Worm (Caenorhabditis elegans) whole organism, young adult: ENCODE data around the gene C13A10.1.
A peak's percentile ranks its signal among the peaks of the same experiment; 100 is the strongest.

Experiments
- B0336.3 ChIP-seq: fragments of 200-800 bp; sonication (Bioruptor generic); IDR thresholded peaks from 2 replicates; pipeline ENCODE4 v1.3.6; 2022; ENCODE audit warnings: missing genetic modification characterization, missing compliant biosample characterization
- C06A6.2 ChIP-seq: fragments of 200-800 bp; sonication (Bioruptor generic); conservative IDR thresholded peaks from 2 replicates; pipeline ENCODE4 v1.3.6; 2022; ENCODE audit warnings: missing genetic modification characterization, missing compliant biosample characterization
- C17E4.6 ChIP-seq: fragments of 200-800 bp; sonication (Bioruptor generic); IDR thresholded peaks from 2 replicates; pipeline ENCODE4 v1.3.6; 2022; ENCODE audit warnings: missing genetic modification reagents, missing genetic modification characterization, missing compliant biosample characterization
- D2030.7 ChIP-seq: fragments of 200-800 bp; sonication (Bioruptor generic); IDR thresholded peaks from 2 replicates; pipeline ENCODE4 v1.3.6; 2022; ENCODE audit warnings: missing genetic modification reagents, missing genetic modification characterization, missing compliant biosample characterization
- F10E7.11 ChIP-seq: sonication (generic microtip); optimal IDR thresholded peaks from 2 replicates; lab custom pipeline; 2017; ENCODE audit warnings: mild to moderate bottlenecking, missing genetic modification characterization, moderate library complexity, missing compliant biosample characterization
- F22D6.2 ChIP-seq: sonication (generic microtip); optimal IDR thresholded peaks from 2 replicates; lab custom pipeline; 2016; ENCODE audit warnings: mild to moderate bottlenecking, missing genetic modification characterization, missing compliant biosample characterization
- F39B2.1 ChIP-seq: fragments of 200-800 bp; sonication (Bioruptor generic); IDR thresholded peaks from 2 replicates; pipeline ENCODE4 v1.3.6; 2022; ENCODE audit warnings: missing genetic modification reagents, missing genetic modification characterization, missing compliant biosample characterization
- F49E8.2 ChIP-seq: sonication (generic microtip); optimal IDR thresholded peaks from 3 replicates; lab custom pipeline; 2017; ENCODE audit warnings: missing genetic modification characterization, mild to moderate bottlenecking, missing compliant biosample characterization, antibody characterized with exemption, moderate library complexity; ENCODE audit not compliant: insufficient read depth
- F55B11.4 ChIP-seq: sonication (generic microtip); optimal IDR thresholded peaks from 2 replicates; lab custom pipeline; 2016; ENCODE audit warnings: missing compliant biosample characterization, missing genetic modification characterization, borderline replicate concordance; ENCODE audit not compliant: insufficient read depth
- K11D2.4 ChIP-seq: fragments of 200-800 bp; sonication (Bioruptor generic); IDR thresholded peaks from 2 replicates; pipeline ENCODE4 v1.3.6; 2022; ENCODE audit warnings: missing genetic modification reagents, missing genetic modification characterization, missing compliant biosample characterization
- K12H6.12 ChIP-seq: fragments of 200-800 bp; sonication (Bioruptor generic); optimal IDR thresholded peaks from 2 replicates; lab custom pipeline; 2018; ENCODE audit warnings: mild to moderate bottlenecking, missing genetic modification characterization, missing compliant biosample characterization
- T26A5.8 ChIP-seq: sonication (generic microtip); optimal IDR thresholded peaks from 2 replicates; lab custom pipeline; 2016; ENCODE audit warnings: missing genetic modification characterization, missing compliant biosample characterization
- Y79H2A.3 ChIP-seq: fragments of 200-800 bp; sonication (Bioruptor generic); conservative IDR thresholded peaks from 2 replicates; pipeline ENCODE4 v1.3.6; 2022; ENCODE audit warnings: missing genetic modification reagents, missing genetic modification characterization, missing compliant biosample characterization
- Y95B8A.8 ChIP-seq: fragments of 200-800 bp; sonication (Bioruptor generic); IDR thresholded peaks from 2 replicates; pipeline ENCODE4 v1.3.6; 2022; ENCODE audit warnings: missing genetic modification reagents, missing genetic modification characterization, missing compliant biosample characterization
- aptf-2 ChIP-seq: fragments of 200-800 bp; sonication (Bioruptor generic); conservative IDR thresholded peaks from 2 replicates; pipeline ENCODE4 v1.3.6; 2022; ENCODE audit warnings: missing genetic modification reagents, missing genetic modification characterization, missing compliant biosample characterization
- aptf-3 ChIP-seq: fragments of 200-800 bp; sonication (Bioruptor generic); IDR thresholded peaks from 2 replicates; pipeline ENCODE4 v1.3.6; 2022; ENCODE audit warnings: missing genetic modification characterization, missing compliant biosample characterization
- atf-7 ChIP-seq: sonication (generic microtip); optimal IDR thresholded peaks from 2 replicates; lab custom pipeline; 2017; ENCODE audit warnings: mild to moderate bottlenecking, missing genetic modification characterization, missing compliant biosample characterization
- athp-1 ChIP-seq: sonication (generic microtip); optimal IDR thresholded peaks from 2 replicates; lab custom pipeline; 2017; ENCODE audit warnings: mild to moderate bottlenecking, missing genetic modification characterization, missing compliant biosample characterization
- bed-1 ChIP-seq: fragments of 200-800 bp; sonication (Bioruptor generic); IDR thresholded peaks from 2 replicates; pipeline ENCODE4 v1.3.6; 2022; ENCODE audit warnings: missing genetic modification reagents, missing genetic modification characterization, missing compliant biosample characterization
- bed-2 ChIP-seq: fragments of 200-800 bp; sonication (Bioruptor generic); IDR thresholded peaks from 2 replicates; pipeline ENCODE4 v1.3.6; 2022; ENCODE audit warnings: missing genetic modification reagents, missing genetic modification characterization, missing compliant biosample characterization
- ceh-27 ChIP-seq: fragments of 200-800 bp; sonication (Bioruptor generic); optimal IDR thresholded peaks from 2 replicates; lab custom pipeline; 2018; ENCODE audit warnings: mild to moderate bottlenecking, missing genetic modification characterization, moderate library complexity, missing compliant biosample characterization
- ceh-91 ChIP-seq: fragments of 200-800 bp; sonication (Bioruptor generic); IDR thresholded peaks from 2 replicates; pipeline ENCODE4 v1.3.6; 2022; ENCODE audit warnings: missing genetic modification reagents, missing genetic modification characterization, missing compliant biosample characterization
- chd-7 ChIP-seq: sonication (generic microtip); optimal IDR thresholded peaks from 2 replicates; lab custom pipeline; 2016; ENCODE audit warnings: mild to moderate bottlenecking, missing genetic modification characterization, moderate library complexity, missing compliant biosample characterization
- efl-1 ChIP-seq: fragments of 150-350 bp; optimal IDR thresholded peaks from 2 replicates; lab custom pipeline; 2014; ENCODE audit warnings: missing biosample characterization, missing genetic modification reagents, missing genetic modification characterization
- hlh-12 ChIP-seq: sonication (generic microtip); optimal IDR thresholded peaks from 2 replicates; lab custom pipeline; 2016; ENCODE audit warnings: missing genetic modification characterization, missing compliant biosample characterization
- hsf-1 ChIP-seq: fragments of 200-800 bp; sonication (Bioruptor generic); IDR thresholded peaks from 2 replicates; pipeline ENCODE4 v1.3.6; 2022; ENCODE audit warnings: missing genetic modification reagents, missing genetic modification characterization, missing compliant biosample characterization
- let-607 ChIP-seq, 2 experiments: fragments of 200-800 bp in 1 of 2; sonication (Bioruptor generic) in 1 of 2; sonication (generic microtip) in 1 of 2; optimal IDR thresholded peaks; 2 replicates each; lab custom pipeline; 2016 to 2018; ENCODE audit warnings: mild to moderate bottlenecking in 2 of 2, missing compliant biosample characterization in 2 of 2, missing genetic modification characterization in 2 of 2, moderate library complexity in 2 of 2, missing genotype in 1 of 2
- lin-40 ChIP-seq: sonication (generic microtip); optimal IDR thresholded peaks from 2 replicates; lab custom pipeline; 2016; ENCODE audit warnings: missing genetic modification characterization, mild to moderate bottlenecking, missing compliant biosample characterization, missing genotype, missing genetic modification reagents
- lin-54 ChIP-seq: fragments of 200-800 bp; sonication (Bioruptor generic); optimal IDR thresholded peaks from 2 replicates; lab custom pipeline; 2018; ENCODE audit warnings: mild to moderate bottlenecking, missing genetic modification characterization, missing compliant biosample characterization
- madf-10 ChIP-seq: sonication (generic microtip); optimal IDR thresholded peaks from 2 replicates; lab custom pipeline; 2016; ENCODE audit warnings: mild to moderate bottlenecking, missing genetic modification characterization, missing compliant biosample characterization
- madf-3 ChIP-seq: fragments of 200-800 bp; sonication (Bioruptor generic); IDR thresholded peaks from 2 replicates; pipeline ENCODE4 v1.3.6; 2022; ENCODE audit warnings: missing genetic modification reagents, missing genetic modification characterization, missing compliant biosample characterization
- mes-4 ChIP-seq: sonication (generic microtip); optimal IDR thresholded peaks from 2 replicates; lab custom pipeline; 2016; ENCODE audit warnings: missing genotype, missing genetic modification characterization, missing compliant biosample characterization
- mxl-1 ChIP-seq: sonication (generic microtip); optimal IDR thresholded peaks from 2 replicates; lab custom pipeline; 2016; ENCODE audit warnings: missing genetic modification characterization, missing compliant biosample characterization
- nfya-1 ChIP-seq: sonication (generic microtip); optimal IDR thresholded peaks from 2 replicates; lab custom pipeline; 2017; ENCODE audit warnings: antibody characterized with exemption, missing compliant biosample characterization, missing genetic modification characterization, borderline replicate concordance; ENCODE audit not compliant: insufficient read depth
- nfya-2 ChIP-seq: fragments of 200-800 bp; sonication (Bioruptor generic); IDR thresholded peaks from 2 replicates; pipeline ENCODE4 v1.3.6; 2022; ENCODE audit warnings: missing genetic modification reagents, missing genetic modification characterization, missing compliant biosample characterization
- nhr-120 ChIP-seq: fragments of 200-800 bp; sonication (Bioruptor generic); IDR thresholded peaks from 2 replicates; pipeline ENCODE4 v1.3.6; 2022; ENCODE audit warnings: missing genetic modification characterization, missing compliant biosample characterization
- nhr-80 ChIP-seq: sonication (generic microtip); optimal IDR thresholded peaks from 2 replicates; lab custom pipeline; 2016; ENCODE audit warnings: missing genetic modification characterization, missing compliant biosample characterization
- nhr-90 ChIP-seq: sonication (generic microtip); optimal IDR thresholded peaks from 2 replicates; lab custom pipeline; 2016; ENCODE audit warnings: missing genotype, mild to moderate bottlenecking, missing genetic modification characterization, missing compliant biosample characterization
- pbrm-1 ChIP-seq: fragments of 200-800 bp; sonication (Bioruptor generic); IDR thresholded peaks from 2 replicates; pipeline ENCODE4 v1.3.6; 2022; ENCODE audit warnings: missing genetic modification reagents, missing genetic modification characterization, missing compliant biosample characterization
- repo-1 ChIP-seq: sonication (generic microtip); optimal IDR thresholded peaks from 2 replicates; lab custom pipeline; 2017; ENCODE audit warnings: mild to moderate bottlenecking, missing genetic modification characterization, missing compliant biosample characterization
- sea-2 ChIP-seq: fragments of 200-800 bp; sonication (Bioruptor generic); IDR thresholded peaks from 2 replicates; pipeline ENCODE4 v1.3.6; 2022; ENCODE audit warnings: missing genetic modification characterization, missing compliant biosample characterization
- snpc-3.4 ChIP-seq: sonication (generic microtip); optimal IDR thresholded peaks from 2 replicates; lab custom pipeline; 2017; ENCODE audit warnings: missing genetic modification characterization, mild to moderate bottlenecking, missing compliant biosample characterization, antibody characterized with exemption, moderate library complexity, missing genotype, missing genetic modification reagents
- tbx-9 ChIP-seq: sonication (generic microtip); optimal IDR thresholded peaks from 2 replicates; lab custom pipeline; 2016; ENCODE audit warnings: borderline replicate concordance, missing genetic modification characterization, inconsistent platforms, missing compliant biosample characterization
- tlf-1 ChIP-seq: fragments of 200-800 bp; sonication (Bioruptor generic); optimal IDR thresholded peaks from 2 replicates; lab custom pipeline; 2018; ENCODE audit warnings: mild to moderate bottlenecking, missing genetic modification characterization, missing compliant biosample characterization
- unc-130 ChIP-seq: sonication (generic microtip); optimal IDR thresholded peaks from 2 replicates; lab custom pipeline; 2016; ENCODE audit warnings: missing genetic modification reagents, missing genetic modification characterization, missing compliant biosample characterization
- unc-62 ChIP-seq: fragments of 150-350 bp; optimal IDR thresholded peaks from 2 replicates; lab custom pipeline; 2014; ENCODE audit warnings: missing biosample characterization, missing genetic modification reagents, missing genetic modification characterization
- ztf-18 ChIP-seq: sonication (generic microtip); optimal IDR thresholded peaks from 2 replicates; lab custom pipeline; 2016; ENCODE audit warnings: missing genotype, mild to moderate bottlenecking, missing genetic modification characterization, missing compliant biosample characterization
- ztf-26 ChIP-seq: sonication (generic microtip); optimal IDR thresholded peaks from 2 replicates; lab custom pipeline; 2017; ENCODE audit warnings: missing genetic modification characterization, missing compliant biosample characterization
- ztf-28 ChIP-seq: fragments of 200-800 bp; sonication (Bioruptor generic); IDR thresholded peaks from 2 replicates; pipeline ENCODE4 v1.3.6; 2022; ENCODE audit warnings: missing genetic modification reagents, missing genetic modification characterization, missing compliant biosample characterization

C13A10.1 gene

ce11 chrII:1320412-1320811, 35.0 kb downstream of the C13A10.1 start (continued):
- TF ChIP-seq ceh-91 (GFP tag; lab: Robert Waterston, UW): peak; percentile 90
- peak; percentile 49 for TF ChIP-seq F22D6.2 (tag; lab: Kevin White, UChicago)
- peak; percentile 98 for TF ChIP-seq ceh-27 (GFP tag; lab: Kevin White, UChicago)
- no peak for TF ChIP-seq nhr-120 (GFP tag; lab: Robert Waterston, UW)
- TF ChIP-seq tlf-1 (GFP tag; lab: Kevin White, UChicago): peak; percentile 97
- TF ChIP-seq chd-7: peak; percentile 89
- TF ChIP-seq bed-1: no peak
- TF ChIP-seq ztf-28 (GFP tag; lab: Robert Waterston, UW): peak; percentile 94
- TF ChIP-seq nhr-80 (tag; lab: Kevin White, UChicago): peak; percentile 75
- peak; percentile 97 for TF ChIP-seq pbrm-1 (GFP tag; lab: Robert Waterston, UW)
- no peak for TF ChIP-seq F10E7.11 (tag; lab: Kevin White, UChicago)
- TF ChIP-seq tbx-9 (tag; lab: Kevin White, UChicago): no peak
- TF ChIP-seq F39B2.1: 0 out of 2 replicates have a peak, but pooled peaks have one; percentile 43
- peak; percentile 98 for TF ChIP-seq B0336.3 (GFP tag; lab: Robert Waterston, UW)
- TF ChIP-seq aptf-2 (GFP tag; lab: Robert Waterston, UW): peak; percentile 89
- peak; percentile 67; the same call in 1 of the 2 replicates for TF ChIP-seq bed-2 (GFP tag; lab: Robert Waterston, UW)
- TF ChIP-seq nfya-1 (tag; lab: Kevin White, UChicago): no peak
- no peak for TF ChIP-seq F55B11.4 (tag; lab: Kevin White, UChicago)
- TF ChIP-seq hlh-12 (tag; lab: Kevin White, UChicago): no peak
- TF ChIP-seq C06A6.2: peak; percentile 87
- TF ChIP-seq sea-2 (GFP tag; lab: Robert Waterston, UW): no peak
- TF ChIP-seq K12H6.12: peak; percentile 96
- TF ChIP-seq nhr-90: peak; percentile 72
- peak; percentile 66 for TF ChIP-seq T26A5.8
- TF ChIP-seq ztf-26 (tag; lab: Kevin White, UChicago): peak; percentile 96
- peak; percentile 76; the same call in 1 of the 2 replicates for TF ChIP-seq Y79H2A.3 (GFP tag; lab: Robert Waterston, UW)
- peak; percentile 100 for TF ChIP-seq lin-54 (GFP tag; lab: Kevin White, UChicago)
- TF ChIP-seq Y95B8A.8 (GFP tag; lab: Robert Waterston, UW): peak; percentile 97
- TF ChIP-seq hsf-1 (GFP tag; lab: Robert Waterston, UW): peak; percentile 89
- TF ChIP-seq unc-130: peak; percentile 88
- TF ChIP-seq ztf-18 (tag; lab: Kevin White, UChicago): peak; percentile 73

ce11 chrII:1315245-1315644, 40.2 kb downstream of the C13A10.1 start:
- peak; percentile 43 for TF ChIP-seq lin-40 (tag; lab: Kevin White, UChicago)
- TF ChIP-seq mxl-1 (tag; lab: Kevin White, UChicago): no peak
- TF ChIP-seq ztf-26 (tag; lab: Kevin White, UChicago): peak; percentile 49
- no peak for TF ChIP-seq C17E4.6 (GFP tag; lab: Robert Waterston, UW)
- TF ChIP-seq madf-3 (GFP tag; lab: Robert Waterston, UW): no peak
- TF ChIP-seq unc-62 (GFP tag; lab: Kevin White, UChicago): no peak
- TF ChIP-seq aptf-3 (GFP tag; lab: Robert Waterston, UW): no peak
- TF ChIP-seq nfya-2: no peak
- TF ChIP-seq aptf-2 (GFP tag; lab: Robert Waterston, UW): no peak
- no peak for TF ChIP-seq athp-1 (tag; lab: Kevin White, UChicago)
- no peak for TF ChIP-seq mes-4 (tag; lab: Kevin White, UChicago)
- TF ChIP-seq let-607 (tag; optimal IDR thresholded peaks at IDR 0.05; lab: Kevin White, UChicago): peak in 1 of 2 experiments; percentile 25
- no peak for TF ChIP-seq F49E8.2
- TF ChIP-seq ztf-18 (tag; lab: Kevin White, UChicago): no peak
- no peak for TF ChIP-seq efl-1 (GFP tag; lab: Kevin White, UChicago)
- TF ChIP-seq K11D2.4 (GFP tag; lab: Robert Waterston, UW): peak; percentile 71
- TF ChIP-seq repo-1 (tag; lab: Kevin White, UChicago): no peak
- peak; percentile 70 for TF ChIP-seq nhr-80 (tag; lab: Kevin White, UChicago)
- TF ChIP-seq D2030.7: no peak
- TF ChIP-seq atf-7 (tag; lab: Kevin White, UChicago): peak; percentile 4
- no peak for TF ChIP-seq madf-10 (tag; lab: Kevin White, UChicago)
- TF ChIP-seq snpc-3.4 (tag; lab: Kevin White, UChicago): no peak
